Fruit fly (Drosophila melanogaster) whole organism, embryonic: Measurements from ENCODE around the gene CG9837.

ENCODE experiments used
- Aef1 ChIP-seq: fragments of 200-800 bp; sonication (Bioruptor generic); IDR thresholded peaks from 3 replicates; pipeline ENCODE4 v1.3.6; 2022; ENCODE audit warnings: missing biosample characterization, missing genetic modification characterization
- B-H1 ChIP-seq: fragments of 200-800 bp; sonication (Bioruptor generic); IDR thresholded peaks from 3 replicates; pipeline ENCODE4 v1.3.6; 2022; ENCODE audit warnings: missing biosample characterization, missing genetic modification characterization
- CG10366 ChIP-seq: fragments of 200-800 bp; sonication (Bioruptor generic); IDR thresholded peaks from 2 replicates; pipeline ENCODE4 v1.3.6; 2022; ENCODE audit warnings: missing biosample characterization, missing genetic modification characterization
- CG10543 ChIP-seq: fragments of 200-800 bp; sonication (Bioruptor generic); optimal IDR thresholded peaks from 3 replicates; lab custom pipeline; 2017; ENCODE audit warnings: missing biosample characterization, mild to moderate bottlenecking, missing genetic modification characterization, moderate library complexity
- CG11696 ChIP-seq: fragments of 200-800 bp; sonication (Bioruptor generic); IDR thresholded peaks from 2 replicates; pipeline ENCODE4 v1.3.6; 2022; ENCODE audit warnings: missing biosample characterization, missing genetic modification characterization
- CG13123 ChIP-seq: fragments of 200-800 bp; sonication (Bioruptor generic); optimal IDR thresholded peaks from 2 replicates; lab custom pipeline; 2016; ENCODE audit warnings: missing biosample characterization, missing genetic modification characterization
- CG14667 ChIP-seq: fragments of 200-800 bp; sonication (Bioruptor generic); IDR thresholded peaks from 2 replicates; pipeline ENCODE4 v1.3.6; 2022; ENCODE audit warnings: missing biosample characterization, missing genetic modification characterization
- CG30431 ChIP-seq: fragments of 200-800 bp; sonication (Bioruptor generic); optimal IDR thresholded peaks from 2 replicates; lab custom pipeline; 2017; ENCODE audit warnings: missing biosample characterization, missing genetic modification characterization
- CG33557 ChIP-seq: fragments of 200-800 bp; sonication (Bioruptor generic); optimal IDR thresholded peaks from 2 replicates; lab custom pipeline; 2019; ENCODE audit warnings: missing biosample characterization, mild to moderate bottlenecking, missing genetic modification characterization, moderate library complexity
- CG4617 ChIP-seq: fragments of 200-800 bp; sonication (Bioruptor generic); optimal IDR thresholded peaks from 3 replicates; lab custom pipeline; 2016; ENCODE audit warnings: missing biosample characterization, missing genetic modification characterization, borderline replicate concordance
- CG5180 ChIP-seq: fragments of 200-800 bp; sonication (Bioruptor generic); optimal IDR thresholded peaks from 3 replicates; lab custom pipeline; 2017; ENCODE audit warnings: missing biosample characterization, missing genetic modification characterization, mild to moderate bottlenecking, moderate library complexity, missing genetic modification reagents
- CG6654 ChIP-seq: fragments of 200-800 bp; sonication (Bioruptor generic); optimal IDR thresholded peaks from 2 replicates; lab custom pipeline; 2017; ENCODE audit warnings: missing biosample characterization, mild to moderate bottlenecking, missing genetic modification characterization
- CG6791 ChIP-seq: fragments of 200-800 bp; sonication (Bioruptor generic); IDR thresholded peaks from 3 replicates; pipeline ENCODE4 v1.3.6; 2022; ENCODE audit warnings: missing biosample characterization, missing genetic modification characterization; ENCODE audit not compliant: partially characterized antibody
- CG9215 ChIP-seq: fragments of 200-800 bp; sonication (Bioruptor generic); IDR thresholded peaks from 2 replicates; pipeline ENCODE4 v1.3.6; 2022; ENCODE audit warnings: missing biosample characterization, missing genetic modification characterization
- CG9437 ChIP-seq: fragments of 200-800 bp; sonication (Bioruptor generic); optimal IDR thresholded peaks from 2 replicates; lab custom pipeline; 2018; ENCODE audit warnings: missing biosample characterization, mild to moderate bottlenecking, missing genetic modification characterization
- CG9932 ChIP-seq: fragments of 200-800 bp; sonication (Bioruptor generic); IDR thresholded peaks from 2 replicates; pipeline ENCODE4 v1.3.6; 2022; ENCODE audit warnings: missing biosample characterization, missing genetic modification characterization
- Camta ChIP-seq: fragments of 200-800 bp; sonication (Bioruptor generic); optimal IDR thresholded peaks from 2 replicates; lab custom pipeline; 2016; ENCODE audit warnings: missing biosample characterization, missing genetic modification characterization
- CkIIα-i1 ChIP-seq: fragments of 200-800 bp; sonication (Bioruptor generic); IDR thresholded peaks from 2 replicates; pipeline ENCODE4 v1.3.6; 2022; ENCODE audit warnings: missing biosample characterization, missing genetic modification characterization
- Dad ChIP-seq: fragments of 200-800 bp; sonication (Bioruptor generic); optimal IDR thresholded peaks from 3 replicates; lab custom pipeline; 2016; ENCODE audit warnings: missing biosample characterization, missing genetic modification characterization
- Ets65A ChIP-seq: fragments of 200-800 bp; sonication (Bioruptor generic); peaks from one replicate; lab custom pipeline; 2016; ENCODE audit warnings: missing biosample characterization, missing genetic modification characterization
- Fer3 ChIP-seq: fragments of 200-800 bp; sonication (Bioruptor generic); optimal IDR thresholded peaks from 2 replicates; lab custom pipeline; 2018; ENCODE audit warnings: missing biosample characterization, mild to moderate bottlenecking, missing genetic modification characterization, moderate library complexity
- Gug ChIP-seq: fragments of 200-800 bp; sonication (Bioruptor generic); IDR thresholded peaks from 4 replicates; pipeline ENCODE4 v1.3.6; 2022; ENCODE audit warnings: missing biosample characterization, missing genetic modification characterization
- HHEX ChIP-seq: fragments of 200-800 bp; sonication (Bioruptor generic); optimal IDR thresholded peaks from 3 replicates; lab custom pipeline; 2017; ENCODE audit warnings: missing biosample characterization, mild to moderate bottlenecking, missing genetic modification characterization, missing genetic modification reagents
- HLH54F ChIP-seq: fragments of 200-800 bp; sonication (Bioruptor generic); optimal IDR thresholded peaks from 3 replicates; lab custom pipeline; 2016; ENCODE audit warnings: missing biosample characterization, missing genetic modification characterization
- Hand ChIP-seq: fragments of 200-800 bp; sonication (Bioruptor generic); optimal IDR thresholded peaks from 2 replicates; lab custom pipeline; 2017; ENCODE audit warnings: mild to moderate bottlenecking, missing biosample characterization, missing genetic modification reagents, missing genetic modification characterization
- Lpt ChIP-seq: fragments of >200 bp; optimal IDR thresholded peaks from 2 replicates; lab custom pipeline; 2018; ENCODE audit warnings: missing biosample characterization, missing genetic modification characterization
- Med ChIP-seq: fragments of 200-800 bp; sonication (Bioruptor generic); peaks from one replicate; lab custom pipeline; 2016; ENCODE audit warnings: missing biosample characterization, missing genetic modification characterization, mild to moderate bottlenecking, inconsistent platforms, moderate library complexity
- Nf-YB ChIP-seq: fragments of 200-800 bp; sonication (Bioruptor generic); optimal IDR thresholded peaks from 3 replicates; lab custom pipeline; 2019; ENCODE audit warnings: missing biosample characterization, mild to moderate bottlenecking, missing genetic modification characterization, moderate library complexity
- Tbp ChIP-seq: fragments of >200 bp; optimal IDR thresholded peaks from 2 replicates; lab custom pipeline; 2018; ENCODE audit warnings: missing biosample characterization, missing genetic modification characterization
- Usf ChIP-seq: fragments of 200-800 bp; sonication (Bioruptor generic); optimal IDR thresholded peaks from 2 replicates; lab custom pipeline; 2017; ENCODE audit warnings: missing genotype, missing biosample characterization, missing genetic modification characterization
- Xrp1 ChIP-seq: fragments of 200-800 bp; sonication (Bioruptor generic); IDR thresholded peaks from 2 replicates; pipeline ENCODE4 v1.3.6; 2022; ENCODE audit warnings: missing biosample characterization, missing genetic modification characterization
- dati ChIP-seq: fragments of 200-800 bp; sonication (Bioruptor generic); IDR thresholded peaks from 2 replicates; pipeline ENCODE4 v1.3.6; 2022; ENCODE audit warnings: missing biosample characterization, missing genetic modification characterization
- dmrt11E ChIP-seq: fragments of 200-800 bp; sonication (Bioruptor generic); optimal IDR thresholded peaks from 3 replicates; lab custom pipeline; 2018; ENCODE audit warnings: missing biosample characterization, mild to moderate bottlenecking, missing genetic modification characterization, moderate library complexity
- dpn ChIP-seq, 2 experiments: fragments of 200-800 bp; sonication (Bioruptor generic); optimal IDR thresholded peaks; 3 replicates each; lab custom pipeline; 2016; ENCODE audit warnings: missing biosample characterization in 2 of 2, missing genetic modification characterization in 2 of 2
- exex ChIP-seq: fragments of 200-800 bp; sonication (Bioruptor generic); optimal IDR thresholded peaks from 4 replicates; lab custom pipeline; 2018; ENCODE audit warnings: missing biosample characterization, mild to moderate bottlenecking, missing genetic modification characterization, moderate library complexity
- gce ChIP-seq: fragments of 200-800 bp; sonication (Bioruptor generic); IDR thresholded peaks from 3 replicates; pipeline ENCODE4 v1.3.6; 2022; ENCODE audit warnings: missing biosample characterization, missing genetic modification characterization
- gfzf ChIP-seq: fragments of 200-800 bp; sonication (Bioruptor generic); optimal IDR thresholded peaks from 2 replicates; lab custom pipeline; 2016; ENCODE audit warnings: missing biosample characterization, mild to moderate bottlenecking, missing genetic modification characterization, moderate library complexity
- grau ChIP-seq: fragments of 200-800 bp; optimal IDR thresholded peaks from 3 replicates; lab custom pipeline; 2019; ENCODE audit warnings: missing biosample characterization, mild to moderate bottlenecking, missing genetic modification characterization, moderate library complexity
- gro ChIP-seq: fragments of 200-800 bp; sonication (Bioruptor generic); optimal IDR thresholded peaks from 2 replicates; lab custom pipeline; 2016; ENCODE audit warnings: missing biosample characterization, missing genetic modification characterization
- kni ChIP-seq: fragments of 200-800 bp; sonication (Bioruptor generic); optimal IDR thresholded peaks from 3 replicates; lab custom pipeline; 2017; ENCODE audit warnings: mild to moderate bottlenecking, missing biosample characterization, missing genetic modification reagents, missing genetic modification characterization
- nmo ChIP-seq: fragments of 200-800 bp; sonication (Bioruptor generic); optimal IDR thresholded peaks from 2 replicates; lab custom pipeline; 2018; ENCODE audit warnings: missing biosample characterization, mild to moderate bottlenecking, missing genetic modification characterization, moderate library complexity
- phol ChIP-seq: fragments of 200-800 bp; sonication (Bioruptor generic); optimal IDR thresholded peaks from 3 replicates; lab custom pipeline; 2018; ENCODE audit warnings: missing biosample characterization, mild to moderate bottlenecking, missing genetic modification characterization, moderate library complexity
- psq ChIP-seq: fragments of 200-800 bp; sonication (Bioruptor generic); optimal IDR thresholded peaks from 2 replicates; lab custom pipeline; 2017; ENCODE audit warnings: missing biosample characterization, missing genetic modification characterization
- rib ChIP-seq: fragments of 200-800 bp; sonication (Bioruptor generic); IDR thresholded peaks from 2 replicates; pipeline ENCODE4 v1.3.6; 2022; ENCODE audit warnings: missing biosample characterization, missing genetic modification characterization
- scrt ChIP-seq: fragments of 200-800 bp; sonication (Bioruptor generic); optimal IDR thresholded peaks from 2 replicates; lab custom pipeline; 2018; ENCODE audit warnings: missing biosample characterization, mild to moderate bottlenecking, missing genetic modification characterization, moderate library complexity
- stc ChIP-seq: fragments of 200-800 bp; sonication (Bioruptor generic); IDR thresholded peaks from 2 replicates; pipeline ENCODE4 v1.3.6; 2022; ENCODE audit warnings: missing biosample characterization, missing genetic modification characterization
- stwl ChIP-seq: fragments of 200-800 bp; sonication (Bioruptor generic); optimal IDR thresholded peaks from 3 replicates; lab custom pipeline; 2018; ENCODE audit warnings: missing biosample characterization, mild to moderate bottlenecking, missing genetic modification characterization, moderate library complexity
- unpg ChIP-seq: fragments of 200-800 bp; sonication (Bioruptor generic); optimal IDR thresholded peaks from 3 replicates; lab custom pipeline; 2018; ENCODE audit warnings: missing biosample characterization, mild to moderate bottlenecking, missing genetic modification characterization, moderate library complexity
- vvl ChIP-seq: fragments of 200-800 bp; sonication (Bioruptor generic); IDR thresholded peaks from 2 replicates; pipeline ENCODE4 v1.3.6; 2022; ENCODE audit warnings: missing biosample characterization, missing genetic modification characterization
- wek ChIP-seq: fragments of 200-800 bp; sonication (Bioruptor generic); optimal IDR thresholded peaks from 3 replicates; lab custom pipeline; 2018; ENCODE audit warnings: missing biosample characterization, mild to moderate bottlenecking, missing genetic modification characterization, moderate library complexity
- yki ChIP-seq: fragments of >200 bp; optimal IDR thresholded peaks from 3 replicates; lab custom pipeline; 2018

The CG9837 gene

DNA sequence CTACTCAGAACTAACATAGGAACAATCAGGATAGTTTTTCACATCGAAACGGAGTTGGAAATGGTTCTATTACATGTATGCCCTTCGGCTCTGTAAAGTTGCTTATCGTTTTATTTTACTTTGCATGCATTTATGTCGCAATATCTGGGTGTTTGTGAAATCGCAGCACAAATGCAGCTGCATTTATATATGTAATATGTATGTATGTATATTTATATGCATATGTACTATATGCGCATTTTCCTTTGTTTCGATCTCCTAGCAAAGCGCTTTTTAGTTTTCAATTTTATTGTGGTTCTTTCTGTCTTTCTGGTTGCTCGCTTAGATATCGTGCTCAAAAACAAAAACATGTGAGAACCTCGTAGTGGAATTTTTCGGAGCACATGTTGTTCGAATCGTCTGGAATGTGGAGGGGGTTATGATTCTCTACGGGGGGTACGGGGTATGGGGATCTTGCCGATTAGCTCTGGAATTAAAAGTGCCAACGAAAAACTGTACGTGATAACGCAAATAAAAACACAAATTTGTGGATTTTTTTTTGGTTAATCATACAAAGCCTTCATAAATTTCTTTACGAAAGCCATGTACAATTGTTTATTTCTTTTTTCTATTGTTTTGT is 759 bp upstream of the CG9837 start (continued):
- TF ChIP-seq phol (no peak), wek (GFP tag; lab: Kevin White, UChicago) (no peak), dati (GFP tag; lab: Robert Waterston, UW) (no peak), rib (GFP tag; lab: Robert Waterston, UW) (peak; percentile 34; the same call in 1 of the 2 replicates), vvl (GFP tag; lab: Robert Waterston, UW) (no peak), Ets65A (GFP tag; lab: Kevin White, UChicago) (no peak), exex (tag; lab: Kevin White, UChicago) (peak; percentile 63), yki (no peak), Gug (GFP tag; lab: Robert Waterston, UW) (no peak), Tbp (GFP tag; lab: Kevin White, UChicago) (no peak), gce (GFP tag; lab: Robert Waterston, UW) (no peak), Med (GFP tag; lab: Kevin White, UChicago) (no peak), CG9437 (GFP tag; lab: Kevin White, UChicago) (no peak), Dad (GFP tag; lab: Kevin White, UChicago) (no peak), nmo (GFP tag; lab: Kevin White, UChicago) (no peak), CG11696 (GFP tag; lab: Robert Waterston, UW) (no peak), B-H1 (GFP tag; lab: Robert Waterston, UW) (no peak), Xrp1 (0 out of 2 replicates have a peak, but pooled peaks have one; percentile 5), stc (GFP tag; lab: Robert Waterston, UW) (no peak), kni (GFP tag; lab: Kevin White, UChicago) (no peak), CkIIα-i1 (GFP tag; lab: Robert Waterston, UW) (no peak), HLH54F (GFP tag; lab: Kevin White, UChicago) (no peak), CG13123 (GFP tag; lab: Kevin White, UChicago) (no peak), Camta (GFP tag; lab: Kevin White, UChicago) (no peak), CG30431 (no peak), CG6791 (GFP tag; lab: Robert Waterston, UW) (no peak), gfzf (GFP tag; lab: Kevin White, UChicago) (no peak), CG4617 (GFP tag; lab: Kevin White, UChicago) (no peak), CG9932 (GFP tag; lab: Robert Waterston, UW) (0 out of 2 replicates have a peak, but pooled peaks have one; percentile 18), Hand (no peak), CG9215 (no peak), Usf (GFP tag; lab: Kevin White, UChicago) (no peak), psq (GFP tag; lab: Kevin White, UChicago) (no peak), dmrt11E (tag; lab: Kevin White, UChicago) (no peak), unpg (GFP tag; lab: Kevin White, UChicago) (no peak), CG10366 (GFP tag; lab: Robert Waterston, UW) (no peak), scrt (no peak), Nf-YB (GFP tag; lab: Kevin White, UChicago) (no peak), Aef1 (GFP tag; lab: Robert Waterston, UW) (no peak), dpn (GFP tag; optimal IDR thresholded peaks at IDR 0.05; lab: Kevin White, UChicago) (no peak), CG33557 (GFP tag; lab: Kevin White, UChicago) (no peak), Lpt (no peak), grau (tag; lab: Kevin White, UChicago) (no peak), CG6654 (GFP tag; lab: Kevin White, UChicago) (no peak), CG10543 (peak; percentile 81), Fer3 (tag; lab: Kevin White, UChicago) (peak; percentile 13), gro (no peak), CG5180 (GFP tag; lab: Kevin White, UChicago) (no peak), CG14667 (no peak), stwl (no peak), HHEX (no peak)
